Worm (Caenorhabditis elegans): ENCODE data around the gene W09C2.8.
A peak's percentile ranks its signal among the peaks of the same experiment; 100 is the strongest.

The W09C2.8 gene

ce11 chrIV:9632966-9633494 lies 8.9 kb upstream of the W09C2.8 start:
- peak; percentile 15 for TF ChIP-seq sma-3 (GFP tag; optimal IDR thresholded peaks at IDR 0.05)
- peak; percentile 4 for TF ChIP-seq nhr-25 (tag; optimal IDR thresholded peaks at IDR 0.05)
- TF ChIP-seq sma-9 (GFP tag; optimal IDR thresholded peaks at IDR 0.05): peak; percentile 53
- no peak for TF ChIP-seq sma-9 (tag; optimal IDR thresholded peaks at IDR 0.05)
- TF ChIP-seq sem-4 (tag; optimal IDR thresholded peaks at IDR 0.05): no peak

ce11 chrIV:9632094-9632493 lies 7.9 kb upstream of the W09C2.8 start:
- TF ChIP-seq peb-1 (tag; optimal IDR thresholded peaks at IDR 0.05) (no peak), alr-1 (tag; optimal IDR thresholded peaks at IDR 0.05) (no peak), ceh-82 (tag; optimal IDR thresholded peaks at IDR 0.05) (no peak), sma-9 (GFP tag; optimal IDR thresholded peaks at IDR 0.05) (peak; percentile 58), sma-9 (tag; optimal IDR thresholded peaks at IDR 0.05) (no peak), nhr-21 (tag; optimal IDR thresholded peaks at IDR 0.05) (peak; percentile 28), R02D3.7 (tag; optimal IDR thresholded peaks at IDR 0.05) (no peak), blmp-1 (tag; optimal IDR thresholded peaks at IDR 0.05; ENCODE audit: insufficient read depth) (peak; percentile 40)

ce11 chrIV:9631579-9631978 lies 7.4 kb upstream of the W09C2.8 start:
- TF ChIP-seq alr-1 (tag; optimal IDR thresholded peaks at IDR 0.05) (no peak), sma-9 (GFP tag; optimal IDR thresholded peaks at IDR 0.05) (peak; percentile 2), sma-9 (tag; optimal IDR thresholded peaks at IDR 0.05) (no peak)

- no peak for TF ChIP-seq nhr-12 (tag; optimal IDR thresholded peaks at IDR 0.05)
- TF ChIP-seq sma-9 (GFP tag; optimal IDR thresholded peaks at IDR 0.05): no peak
- no peak for TF ChIP-seq sma-9 (tag; optimal IDR thresholded peaks at IDR 0.05)
- TF ChIP-seq nhr-129 (tag; optimal IDR thresholded peaks at IDR 0.05): no peak
Measured at ce11 chrIV:9627033-9627432, 2.9 kb upstream of the W09C2.8 start.

ce11 chrIV:9625829-9626228 lies 1.7 kb upstream of the W09C2.8 start:
- TF ChIP-seq skn-1 (tag; optimal IDR thresholded peaks at IDR 0.05): no peak
- peak; percentile 2 for TF ChIP-seq sma-3 (GFP tag; optimal IDR thresholded peaks at IDR 0.05)
- TF ChIP-seq aly-2 (tag; optimal IDR thresholded peaks at IDR 0.05): no peak
- no peak for TF ChIP-seq lsy-2 (tag; optimal IDR thresholded peaks at IDR 0.05)
- no peak for TF ChIP-seq mab-5 (tag; optimal IDR thresholded peaks at IDR 0.05)
- no peak for TF ChIP-seq lin-13 (GFP tag; optimal IDR thresholded peaks at IDR 0.05)
- peak; percentile 18 for TF ChIP-seq fos-1 (tag; optimal IDR thresholded peaks at IDR 0.05)
- peak; percentile 69 for TF ChIP-seq blmp-1 (tag; optimal IDR thresholded peaks at IDR 0.05; ENCODE audit: insufficient read depth)
- no peak for TF ChIP-seq ztf-4 (tag; optimal IDR thresholded peaks at IDR 0.05)
- no peak for TF ChIP-seq unc-55 (GFP tag; optimal IDR thresholded peaks at IDR 0.05)
- TF ChIP-seq alr-1 (tag; optimal IDR thresholded peaks at IDR 0.05): no peak
- TF ChIP-seq dmd-4 (tag; optimal IDR thresholded peaks at IDR 0.05): no peak
- no peak for TF ChIP-seq nhr-23 (tag; optimal IDR thresholded peaks at IDR 0.05)
- no peak for TF ChIP-seq ceh-16 (tag; optimal IDR thresholded peaks at IDR 0.05)
- TF ChIP-seq lin-39 (tag; optimal IDR thresholded peaks at IDR 0.05): no peak
- no peak for TF ChIP-seq ama-1 (optimal IDR thresholded peaks at IDR 0.05)
- TF ChIP-seq nhr-129 (tag; optimal IDR thresholded peaks at IDR 0.05): no peak
- TF ChIP-seq nhr-237 (tag; optimal IDR thresholded peaks at IDR 0.05): no peak
- peak; percentile 8 for TF ChIP-seq sma-9 (GFP tag; optimal IDR thresholded peaks at IDR 0.05)
- TF ChIP-seq sma-9 (tag; optimal IDR thresholded peaks at IDR 0.05): no peak
- no peak for TF ChIP-seq F13H6.1 (tag; optimal IDR thresholded peaks at IDR 0.05)
- no peak for TF ChIP-seq nhr-21 (tag; optimal IDR thresholded peaks at IDR 0.05)
- TF ChIP-seq crh-2 (tag; optimal IDR thresholded peaks at IDR 0.05): peak; percentile 1
- TF ChIP-seq R02D3.7 (tag; optimal IDR thresholded peaks at IDR 0.05): no peak
- TF ChIP-seq C34F6.9 (tag; optimal IDR thresholded peaks at IDR 0.05): no peak
- TF ChIP-seq elt-1 (tag; optimal IDR thresholded peaks at IDR 0.05): no peak

- no peak for TF ChIP-seq unc-62 (GFP tag; optimal IDR thresholded peaks at IDR 0.05)
- no peak for TF ChIP-seq blmp-1 (tag; optimal IDR thresholded peaks at IDR 0.05; ENCODE audit: insufficient read depth)
- no peak for TF ChIP-seq nhr-237 (tag; optimal IDR thresholded peaks at IDR 0.05)
- no peak for TF ChIP-seq mdl-1 (tag; optimal IDR thresholded peaks at IDR 0.05)
- no peak for TF ChIP-seq elt-3 (tag; optimal IDR thresholded peaks at IDR 0.05)
- no peak for TF ChIP-seq ceh-16 (tag; optimal IDR thresholded peaks at IDR 0.05)
- no peak for TF ChIP-seq lin-13 (GFP tag; optimal IDR thresholded peaks at IDR 0.05)
- TF ChIP-seq mab-5 (tag; optimal IDR thresholded peaks at IDR 0.05): no peak
- no peak for TF ChIP-seq nhr-11 (tag; optimal IDR thresholded peaks at IDR 0.05)
- TF ChIP-seq F13H6.1 (tag; optimal IDR thresholded peaks at IDR 0.05): no peak
- TF ChIP-seq nhr-21 (tag; optimal IDR thresholded peaks at IDR 0.05): no peak
- TF ChIP-seq sma-9 (GFP tag; optimal IDR thresholded peaks at IDR 0.05): no peak
- no peak for TF ChIP-seq sma-9 (tag; optimal IDR thresholded peaks at IDR 0.05)
- TF ChIP-seq sma-3 (GFP tag; optimal IDR thresholded peaks at IDR 0.05): no peak
- TF ChIP-seq ztf-4 (tag; optimal IDR thresholded peaks at IDR 0.05): no peak
- TF ChIP-seq lin-39 (tag; optimal IDR thresholded peaks at IDR 0.05): no peak
- TF ChIP-seq zag-1 (tag; optimal IDR thresholded peaks at IDR 0.05): no peak
- TF ChIP-seq nhr-25 (tag; optimal IDR thresholded peaks at IDR 0.05): no peak
- no peak for TF ChIP-seq skn-1 (tag; optimal IDR thresholded peaks at IDR 0.05)
Measured at ce11 chrIV:9624977-9625376, 802 bp upstream of the W09C2.8 start, which contains the start of gene W09C2.10. W09C2.10 (minus strand) TSS chrIV:9625077.

Data from whole organism, L2 larva.